Fruit fly (Drosophila melanogaster) whole organism, embryonic: ENCODE measurements around the gene Sec3.

Experiments used
- Aef1 ChIP-seq: fragments of 200-800 bp; sonication (Bioruptor generic); IDR thresholded peaks from 3 replicates; pipeline ENCODE4 v1.3.6; 2022; ENCODE audit warnings: missing biosample characterization, missing genetic modification characterization
- CG10565 ChIP-seq: fragments of 200-800 bp; sonication (Bioruptor generic); optimal IDR thresholded peaks from 3 replicates; lab custom pipeline; 2016; ENCODE audit warnings: missing biosample characterization, mild to moderate bottlenecking, missing genetic modification characterization
- CG11696 ChIP-seq: fragments of 200-800 bp; sonication (Bioruptor generic); IDR thresholded peaks from 2 replicates; pipeline ENCODE4 v1.3.6; 2022; ENCODE audit warnings: missing biosample characterization, missing genetic modification characterization
- CG12155 ChIP-seq: fragments of 200-800 bp; sonication (Bioruptor generic); optimal IDR thresholded peaks from 3 replicates; lab custom pipeline; 2016; ENCODE audit warnings: missing biosample characterization, missing genetic modification characterization
- CG13424 ChIP-seq: fragments of 200-800 bp; sonication (Bioruptor generic); optimal IDR thresholded peaks from 2 replicates; lab custom pipeline; 2019; ENCODE audit warnings: missing biosample characterization, mild to moderate bottlenecking, missing genetic modification characterization, moderate library complexity
- CG13775 ChIP-seq: fragments of 200-800 bp; sonication (Bioruptor generic); optimal IDR thresholded peaks from 3 replicates; lab custom pipeline; 2017; ENCODE audit warnings: missing biosample characterization, mild to moderate bottlenecking, missing genetic modification characterization
- CG17186 ChIP-seq: fragments of 200-800 bp; sonication (Bioruptor generic); optimal IDR thresholded peaks from 3 replicates; lab custom pipeline; 2017; ENCODE audit warnings: missing biosample characterization, missing genetic modification reagents, missing genetic modification characterization
- CG17359 ChIP-seq: fragments of 200-800 bp; sonication (Bioruptor generic); optimal IDR thresholded peaks from 3 replicates; lab custom pipeline; 2018; ENCODE audit warnings: missing biosample characterization, mild to moderate bottlenecking, missing genetic modification characterization, moderate library complexity
- CG17829 ChIP-seq: fragments of 200-800 bp; optimal IDR thresholded peaks from 2 replicates; lab custom pipeline; 2019; ENCODE audit warnings: missing biosample characterization, mild to moderate bottlenecking, missing genetic modification characterization, moderate library complexity
- CG18476 ChIP-seq: fragments of 200-800 bp; sonication (Bioruptor generic); optimal IDR thresholded peaks from 2 replicates; lab custom pipeline; 2016; ENCODE audit warnings: missing biosample characterization, mild to moderate bottlenecking, missing genetic modification characterization
- CG18619 ChIP-seq: fragments of 200-800 bp; sonication (Bioruptor generic); optimal IDR thresholded peaks from 3 replicates; lab custom pipeline; 2017; ENCODE audit warnings: missing biosample characterization, mild to moderate bottlenecking, missing genetic modification characterization
- CG2199 ChIP-seq: fragments of 200-800 bp; sonication (Bioruptor generic); IDR thresholded peaks from 3 replicates; pipeline ENCODE4 v1.3.6; 2022; ENCODE audit warnings: missing biosample characterization, missing genetic modification characterization
- CG31441 ChIP-seq: fragments of 200-800 bp; sonication (Bioruptor generic); IDR thresholded peaks from 2 replicates; pipeline ENCODE4 v1.3.6; 2022; ENCODE audit warnings: missing biosample characterization, missing genetic modification characterization
- CG3726 ChIP-seq: fragments of 200-800 bp; sonication (Bioruptor generic); IDR thresholded peaks from 3 replicates; pipeline ENCODE4, ENCODE4 v1.3.6; 2022; ENCODE audit warnings: missing biosample characterization, missing genetic modification characterization
- CG3838 ChIP-seq: fragments of 200-800 bp; sonication (Bioruptor generic); optimal IDR thresholded peaks from 3 replicates; lab custom pipeline; 2016; ENCODE audit warnings: missing biosample characterization, missing genetic modification characterization
- CG3847 ChIP-seq: fragments of 200-800 bp; sonication (Bioruptor generic); IDR thresholded peaks from 2 replicates; pipeline ENCODE4 v1.3.6; 2022; ENCODE audit warnings: missing biosample characterization, missing genetic modification characterization
- CG6175 ChIP-seq: fragments of 200-800 bp; sonication (Bioruptor generic); IDR thresholded peaks from 3 replicates; pipeline ENCODE4 v1.3.6; 2022; ENCODE audit warnings: missing biosample characterization, missing genetic modification characterization
- CG6654 ChIP-seq: fragments of 200-800 bp; sonication (Bioruptor generic); optimal IDR thresholded peaks from 2 replicates; lab custom pipeline; 2017; ENCODE audit warnings: missing biosample characterization, mild to moderate bottlenecking, missing genetic modification characterization
- CG6765 ChIP-seq: fragments of 200-800 bp; sonication (Bioruptor generic); optimal IDR thresholded peaks from 3 replicates; lab custom pipeline; 2017; ENCODE audit warnings: missing biosample characterization, mild to moderate bottlenecking, missing genetic modification characterization
- CG6813 ChIP-seq: fragments of 200-800 bp; sonication (Bioruptor generic); optimal IDR thresholded peaks from 2 replicates; lab custom pipeline; 2017; ENCODE audit warnings: missing biosample characterization, missing genetic modification characterization, mild to moderate bottlenecking, moderate library complexity, missing genetic modification reagents
- CG7928 ChIP-seq: fragments of 200-800 bp; sonication (Bioruptor generic); optimal IDR thresholded peaks from 2 replicates; lab custom pipeline; 2017; ENCODE audit warnings: missing biosample characterization, mild to moderate bottlenecking, missing genetic modification characterization
- CG8290 ChIP-seq, 3 experiments: fragments of 200-800 bp; sonication (Bioruptor generic); optimal IDR thresholded peaks; 2 replicates each; lab custom pipeline; 2016 to 2019; ENCODE audit warnings: missing biosample characterization in 3 of 3, missing genetic modification characterization in 3 of 3, mild to moderate bottlenecking in 2 of 3, moderate library complexity in 1 of 3
- CG9609 ChIP-seq: fragments of 200-800 bp; sonication (Bioruptor generic); optimal IDR thresholded peaks from 3 replicates; lab custom pipeline; 2016; ENCODE audit warnings: missing biosample characterization, missing genetic modification characterization
- CkIIα-i1 ChIP-seq: fragments of 200-800 bp; sonication (Bioruptor generic); IDR thresholded peaks from 2 replicates; pipeline ENCODE4 v1.3.6; 2022; ENCODE audit warnings: missing biosample characterization, missing genetic modification characterization
- Dad ChIP-seq: fragments of 200-800 bp; sonication (Bioruptor generic); optimal IDR thresholded peaks from 3 replicates; lab custom pipeline; 2016; ENCODE audit warnings: missing biosample characterization, missing genetic modification characterization
- ERR ChIP-seq: fragments of 200-800 bp; sonication (Bioruptor generic); optimal IDR thresholded peaks from 2 replicates; lab custom pipeline; 2016; ENCODE audit warnings: missing biosample characterization, missing genetic modification characterization
- Elba2 ChIP-seq: fragments of 200-800 bp; sonication (Bioruptor generic); optimal IDR thresholded peaks from 3 replicates; lab custom pipeline; 2016; ENCODE audit warnings: missing biosample characterization, missing genetic modification characterization
- Fer1 ChIP-seq: fragments of 200-800 bp; sonication (Bioruptor generic); optimal IDR thresholded peaks from 2 replicates; lab custom pipeline; 2017; ENCODE audit warnings: missing biosample characterization, mild to moderate bottlenecking, missing genetic modification characterization
- Fer2 ChIP-seq: fragments of 200-800 bp; sonication (Bioruptor generic); optimal IDR thresholded peaks from 2 replicates; lab custom pipeline; 2018; ENCODE audit warnings: missing biosample characterization, mild to moderate bottlenecking, missing genetic modification characterization, moderate library complexity
- Gug ChIP-seq: fragments of 200-800 bp; sonication (Bioruptor generic); IDR thresholded peaks from 4 replicates; pipeline ENCODE4 v1.3.6; 2022; ENCODE audit warnings: missing biosample characterization, missing genetic modification characterization
- HHEX ChIP-seq: fragments of 200-800 bp; sonication (Bioruptor generic); optimal IDR thresholded peaks from 3 replicates; lab custom pipeline; 2017; ENCODE audit warnings: missing biosample characterization, mild to moderate bottlenecking, missing genetic modification characterization, missing genetic modification reagents
- Jarid2 ChIP-seq: fragments of 200-800 bp; sonication (Bioruptor generic); optimal IDR thresholded peaks from 3 replicates; lab custom pipeline; 2017; ENCODE audit warnings: mild to moderate bottlenecking, missing biosample characterization, missing genetic modification reagents, missing genetic modification characterization
- Lpt ChIP-seq: fragments of >200 bp; optimal IDR thresholded peaks from 2 replicates; lab custom pipeline; 2018; ENCODE audit warnings: missing biosample characterization, missing genetic modification characterization
- Neu2 ChIP-seq: fragments of 200-800 bp; sonication (Bioruptor generic); optimal IDR thresholded peaks from 3 replicates; lab custom pipeline; 2016; ENCODE audit warnings: missing biosample characterization, missing genetic modification characterization, borderline replicate concordance
- bcd ChIP-seq: fragments of 200-800 bp; sonication (Bioruptor generic); optimal IDR thresholded peaks from 2 replicates; lab custom pipeline; 2017; ENCODE audit warnings: missing biosample characterization, mild to moderate bottlenecking, missing genetic modification characterization
- bigmax ChIP-seq: fragments of 200-800 bp; sonication (Bioruptor generic); optimal IDR thresholded peaks from 2 replicates; lab custom pipeline; 2018; ENCODE audit warnings: missing biosample characterization, mild to moderate bottlenecking, missing genetic modification characterization
- br ChIP-seq: fragments of >200 bp; optimal IDR thresholded peaks from 2 replicates; lab custom pipeline; 2017
- dmrt99B ChIP-seq: fragments of 200-800 bp; sonication (Bioruptor generic); optimal IDR thresholded peaks from 2 replicates; lab custom pipeline; 2018; ENCODE audit warnings: missing biosample characterization, mild to moderate bottlenecking, missing genetic modification characterization, moderate library complexity
- emc ChIP-seq: fragments of 200-800 bp; sonication (Bioruptor generic); optimal IDR thresholded peaks from 2 replicates; lab custom pipeline; 2016; ENCODE audit warnings: missing biosample characterization, missing genetic modification characterization
- gce ChIP-seq: fragments of 200-800 bp; sonication (Bioruptor generic); IDR thresholded peaks from 3 replicates; pipeline ENCODE4 v1.3.6; 2022; ENCODE audit warnings: missing biosample characterization, missing genetic modification characterization
- hkb ChIP-seq, 2 experiments: fragments of 200-800 bp in 1 of 2; fragments of >200 bp in 1 of 2; sonication (Bioruptor generic) in 1 of 2; IDR thresholded peaks in 1 of 2; optimal IDR thresholded peaks in 1 of 2; 2 replicates each; pipeline versions ENCODE4 v1.3.6 to Lab custom; 2017 to 2022; ENCODE audit warnings: missing biosample characterization in 1 of 2, missing genetic modification characterization in 1 of 2
- lmd ChIP-seq: fragments of 200-800 bp; sonication (Bioruptor generic); IDR thresholded peaks from 2 replicates; pipeline ENCODE4 v1.3.6; 2022; ENCODE audit warnings: missing biosample characterization, missing genetic modification characterization
- pb ChIP-seq: fragments of 200-800 bp; sonication (Bioruptor generic); optimal IDR thresholded peaks from 3 replicates; lab custom pipeline; 2016; ENCODE audit warnings: missing biosample characterization, missing genetic modification characterization
- phol ChIP-seq: fragments of 200-800 bp; sonication (Bioruptor generic); optimal IDR thresholded peaks from 3 replicates; lab custom pipeline; 2018; ENCODE audit warnings: missing biosample characterization, mild to moderate bottlenecking, missing genetic modification characterization, moderate library complexity
- salm ChIP-seq: fragments of 200-800 bp; sonication (Bioruptor generic); optimal IDR thresholded peaks from 2 replicates; lab custom pipeline; 2018; ENCODE audit warnings: missing biosample characterization, mild to moderate bottlenecking, missing genetic modification characterization
- sens-2 ChIP-seq: fragments of 200-800 bp; sonication (Bioruptor generic); IDR thresholded peaks from 2 replicates; pipeline ENCODE4 v1.3.6; 2022; ENCODE audit warnings: missing biosample characterization, missing genetic modification characterization
- slou ChIP-seq: fragments of 200-800 bp; sonication (Bioruptor generic); optimal IDR thresholded peaks from 3 replicates; lab custom pipeline; 2016; ENCODE audit warnings: missing biosample characterization, missing genetic modification characterization
- tgo ChIP-seq: fragments of 200-800 bp; sonication (Bioruptor generic); IDR thresholded peaks from 3 replicates; pipeline ENCODE4 v1.3.6; 2022; ENCODE audit warnings: missing biosample characterization, missing genetic modification characterization
- tna ChIP-seq: fragments of 200-800 bp; sonication (Bioruptor generic); IDR thresholded peaks from 2 replicates; pipeline ENCODE4 v1.3.6; 2022; ENCODE audit warnings: missing biosample characterization, missing genetic modification characterization; ENCODE audit not compliant: partially characterized antibody
- vvl ChIP-seq: fragments of 200-800 bp; sonication (Bioruptor generic); IDR thresholded peaks from 2 replicates; pipeline ENCODE4 v1.3.6; 2022; ENCODE audit warnings: missing biosample characterization, missing genetic modification characterization

Sec3 gene

DNA sequence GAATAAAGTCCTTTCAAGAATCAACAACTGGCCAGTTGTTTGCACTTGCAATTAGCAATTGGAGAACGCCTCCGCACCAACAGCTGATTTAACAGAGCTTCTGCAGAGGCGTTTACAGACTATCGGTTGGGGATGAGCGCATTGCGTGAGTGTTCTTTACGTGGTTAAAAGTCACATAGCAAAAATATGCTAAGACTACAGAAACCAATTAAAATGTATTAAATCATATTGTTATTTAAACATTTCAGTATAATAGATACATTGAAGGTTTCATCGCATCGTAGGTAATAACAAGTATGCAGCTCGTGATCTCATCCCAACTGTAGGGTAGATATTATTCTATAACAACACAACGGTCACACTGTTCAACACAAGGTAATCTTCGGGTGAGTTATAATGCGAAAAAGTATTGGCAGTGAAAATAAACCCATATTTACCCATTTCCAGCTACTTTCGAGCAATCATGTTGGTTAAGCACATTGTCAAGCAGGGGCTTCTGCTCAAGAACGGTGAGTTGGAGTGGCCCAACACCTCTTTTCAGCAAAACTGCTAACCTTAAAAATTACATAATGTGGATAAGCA is at the start of gene Sec3, which contains the start of gene COX7B (continued):
- TF ChIP-seq lmd (peak; percentile 58; the same call in 1 of the 2 replicates), Gug (GFP tag; lab: Robert Waterston, UW) (peak; percentile 31; the same call in 2 of the 4 replicates), CG17186 (GFP tag; lab: Kevin White, UChicago) (peak; percentile 76), CG6654 (no peak), CG13775 (GFP tag; lab: Kevin White, UChicago) (peak; percentile 67), CG18619 (GFP tag; lab: Kevin White, UChicago) (peak; percentile 46), ERR (peak; percentile 29), tna (GFP tag; lab: Robert Waterston, UW) (peak; percentile 75), Neu2 (GFP tag; lab: Kevin White, UChicago) (no peak), CG17359 (tag; lab: Kevin White, UChicago) (peak; percentile 57), vvl (peak; percentile 72), hkb (optimal IDR thresholded peaks at IDR 0.05; lab: Kevin White, UChicago) (peak; percentile 32), hkb (GFP tag; IDR thresholded peaks at IDR 0.05; lab: Robert Waterston, UW) (no peak), phol (tag; lab: Kevin White, UChicago) (peak; percentile 78), CG2199 (GFP tag; lab: Robert Waterston, UW) (no peak), CG11696 (GFP tag; lab: Robert Waterston, UW) (no peak), Aef1 (GFP tag; lab: Robert Waterston, UW) (peak; percentile 44; the same call in 2 of the 3 replicates), gce (no peak), CG18476 (GFP tag; lab: Kevin White, UChicago) (peak; percentile 44), Dad (GFP tag; lab: Kevin White, UChicago) (peak; percentile 67), Fer2 (peak; percentile 65), CG3847 (GFP tag; lab: Robert Waterston, UW) (peak; percentile 74), CG9609 (GFP tag; lab: Kevin White, UChicago) (peak; percentile 26), CG6175 (GFP tag; lab: Robert Waterston, UW) (0 out of 3 replicates have a peak, but pooled peaks have one; percentile 24), dmrt99B (peak; percentile 53), salm (tag; lab: Kevin White, UChicago) (peak; percentile 30), CG6765 (no peak), tgo (GFP tag; lab: Robert Waterston, UW) (peak; percentile 64; the same call in 2 of the 3 replicates), br (lab: Kevin White, UChicago) (no peak), CG10565 (GFP tag; lab: Kevin White, UChicago) (no peak), CG13424 (tag; lab: Kevin White, UChicago) (peak; percentile 81), pb (no peak), CkIIα-i1 (GFP tag; lab: Robert Waterston, UW) (no peak), sens-2 (GFP tag; lab: Robert Waterston, UW) (no peak), CG3838 (GFP tag; lab: Kevin White, UChicago) (no peak), bcd (peak; percentile 45), CG7928 (GFP tag; lab: Kevin White, UChicago) (peak; percentile 32), CG31441 (GFP tag; lab: Robert Waterston, UW) (peak; percentile 61), emc (GFP tag; lab: Kevin White, UChicago) (peak; percentile 5), CG3726 (GFP tag; lab: Robert Waterston, UW) (no peak), CG12155 (GFP tag; lab: Kevin White, UChicago) (peak; percentile 71), CG6813 (GFP tag; lab: Kevin White, UChicago) (no peak), CG17829 (peak; percentile 79), CG8290 (GFP tag; optimal IDR thresholded peaks at IDR 0.05; lab: Kevin White, UChicago) (peak; percentile 49), CG8290 (tag; optimal IDR thresholded peaks at IDR 0.05; lab: Kevin White, UChicago) (peak; percentile 54 to 78), Fer1 (GFP tag; lab: Kevin White, UChicago) (peak; percentile 72), bigmax (GFP tag; lab: Kevin White, UChicago) (peak; percentile 20), slou (GFP tag; lab: Kevin White, UChicago) (peak; percentile 37), Lpt (GFP tag; lab: Kevin White, UChicago) (no peak), HHEX (GFP tag; lab: Kevin White, UChicago) (peak; percentile 21), Elba2 (GFP tag; lab: Kevin White, UChicago) (peak; percentile 67), Jarid2 (GFP tag; lab: Kevin White, UChicago) (no peak)
